Worm (Caenorhabditis elegans) whole organism, L4/young adult: ENCODE results near the gene C40H5.2.

Experiments used
- W03F9.2 ChIP-seq: fragments of 150-350 bp; optimal IDR thresholded peaks from 2 replicates; lab custom pipeline; 2014; ENCODE audit warnings: missing biosample characterization, missing genetic modification characterization
- dao-5 ChIP-seq: sonication (generic microtip); optimal IDR thresholded peaks from 2 replicates; lab custom pipeline; 2016; ENCODE audit warnings: missing genotype, missing genetic modification characterization, moderate library complexity, missing compliant biosample characterization
- him-1 ChIP-seq: sonication (generic microtip); optimal IDR thresholded peaks from 2 replicates; lab custom pipeline; 2016; ENCODE audit warnings: missing genotype, missing genetic modification reagents, missing genetic modification characterization, missing compliant biosample characterization

The C40H5.2 gene

DNA sequence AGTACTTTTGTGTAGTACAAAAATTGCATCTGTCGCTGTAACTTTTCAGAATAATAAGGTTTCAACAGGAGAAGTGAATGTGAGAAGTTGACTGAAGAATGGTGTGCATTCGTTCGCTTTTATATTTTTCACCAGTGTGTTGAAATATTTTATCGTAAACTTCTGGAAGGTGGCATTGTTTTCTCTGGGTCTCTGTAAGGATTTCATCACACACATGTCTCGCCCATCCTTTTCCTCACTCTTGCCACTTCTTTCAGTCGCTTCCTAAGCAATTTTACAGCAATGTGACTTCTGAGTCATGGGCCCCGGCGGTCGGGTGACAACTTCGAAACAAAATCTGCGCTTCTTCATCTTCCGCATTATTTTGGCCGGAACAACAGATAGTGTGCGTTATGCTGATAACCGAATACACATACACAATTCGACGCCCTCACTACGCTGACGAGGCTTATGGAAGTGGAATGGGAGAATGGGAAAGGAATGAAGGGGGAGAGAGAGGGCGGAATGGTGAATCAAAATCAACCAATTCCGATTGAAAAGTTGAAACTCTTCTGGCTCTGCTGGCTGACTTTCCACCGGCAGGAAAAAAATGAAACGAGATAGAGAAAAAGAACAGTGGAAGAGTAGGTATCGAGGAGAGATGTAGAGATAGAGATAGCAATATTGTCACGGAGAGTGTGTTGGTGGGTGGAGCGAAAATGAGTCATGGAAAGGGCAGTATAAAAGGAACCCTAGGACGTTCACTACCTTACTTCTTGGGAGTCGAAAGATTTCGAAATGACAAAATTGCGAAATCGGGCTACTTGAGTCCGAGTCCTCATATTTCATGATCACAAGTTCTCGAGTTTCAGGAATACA, 45.7 kb downstream of the C40H5.2 start:
- no peak for TF ChIP-seq him-1 (tag; lab: Kevin White, UChicago)
- TF ChIP-seq dao-5 (tag; lab: Kevin White, UChicago), result no peak
- TF ChIP-seq W03F9.2 (tag; lab: Kevin White, UChicago), result no peak

DNA sequence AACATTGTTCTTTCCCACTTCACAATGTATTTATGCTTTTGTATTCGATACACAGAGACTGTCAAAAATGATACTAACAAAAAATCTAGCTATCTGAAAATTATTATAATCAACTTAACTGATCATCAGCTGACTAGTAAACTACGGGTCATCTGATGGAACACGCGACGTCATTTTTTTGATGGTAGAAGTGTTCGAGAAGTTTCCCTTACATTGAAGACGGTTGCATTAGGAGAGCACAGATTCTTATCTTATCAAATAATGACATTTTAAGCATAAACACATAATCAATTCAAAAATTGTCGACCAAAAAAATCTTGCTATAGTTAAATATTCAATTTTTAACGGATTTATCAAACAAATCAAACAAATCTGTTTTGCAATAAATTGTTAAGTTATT, 46.9 kb downstream of the C40H5.2 start:
- no peak for TF ChIP-seq W03F9.2 (tag; lab: Kevin White, UChicago)
- TF ChIP-seq him-1 (tag; lab: Kevin White, UChicago), result no peak
- TF ChIP-seq dao-5 (tag; lab: Kevin White, UChicago), result no peak

DNA sequence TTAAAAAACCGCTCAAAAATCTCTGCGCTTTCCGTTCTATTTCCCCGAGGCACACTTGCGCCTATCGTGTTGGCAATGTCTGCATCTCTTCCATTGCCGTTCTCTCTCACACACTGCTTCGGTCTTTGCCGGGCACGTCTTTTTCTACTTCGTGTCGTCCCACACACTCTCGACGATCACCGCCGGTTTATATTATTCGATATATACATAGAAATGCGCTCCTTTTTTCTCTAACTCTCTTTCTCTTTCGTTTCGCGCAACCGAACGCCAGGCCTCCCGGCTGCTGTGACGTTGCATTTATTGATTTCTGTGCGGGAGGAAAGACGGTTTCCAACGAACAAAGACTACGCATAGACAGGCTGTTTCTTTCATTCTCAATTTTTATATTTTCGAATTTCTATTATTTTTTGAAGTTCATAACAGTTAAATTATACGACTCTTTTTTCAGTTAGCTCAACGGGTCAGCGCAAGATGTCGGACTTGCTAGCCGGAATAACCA, 52.2 kb downstream of the C40H5.2 start, which contains the start of gene rsd-3:
Gene rsd-3, plus strand, starts transcription at position 449 of the 499 bp plus-strand sequence.
- TF ChIP-seq W03F9.2 (tag; lab: Kevin White, UChicago) (no peak), dao-5 (tag; lab: Kevin White, UChicago) (no peak), him-1 (tag; lab: Kevin White, UChicago) (no peak)

DNA sequence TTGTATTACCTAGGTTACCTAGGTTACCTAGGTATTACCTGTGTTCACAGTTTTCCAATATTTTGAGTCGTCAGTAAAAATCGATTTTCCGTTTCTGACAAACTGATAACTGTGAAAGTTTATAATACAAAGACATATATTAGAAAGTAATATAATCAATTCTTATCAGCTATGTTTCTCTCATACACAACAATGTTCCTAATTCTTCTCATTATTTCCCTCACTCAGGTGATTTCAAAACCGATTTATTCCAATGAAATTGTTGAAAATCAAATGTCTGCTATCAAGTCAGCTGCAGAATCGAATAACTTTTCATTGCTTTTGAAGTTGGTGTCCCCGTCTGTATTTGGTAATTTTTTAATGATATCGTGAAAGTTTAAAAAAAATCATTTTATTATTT, 58.2 kb downstream of the C40H5.2 start, which contains the start of gene C34E11.4:
Gene C34E11.4, plus strand, starts transcription at position 154 of the 400 bp plus-strand sequence.
- TF ChIP-seq dao-5 (tag; lab: Kevin White, UChicago) (no peak), him-1 (tag; lab: Kevin White, UChicago) (no peak), W03F9.2 (tag; lab: Kevin White, UChicago) (no peak)

DNA sequence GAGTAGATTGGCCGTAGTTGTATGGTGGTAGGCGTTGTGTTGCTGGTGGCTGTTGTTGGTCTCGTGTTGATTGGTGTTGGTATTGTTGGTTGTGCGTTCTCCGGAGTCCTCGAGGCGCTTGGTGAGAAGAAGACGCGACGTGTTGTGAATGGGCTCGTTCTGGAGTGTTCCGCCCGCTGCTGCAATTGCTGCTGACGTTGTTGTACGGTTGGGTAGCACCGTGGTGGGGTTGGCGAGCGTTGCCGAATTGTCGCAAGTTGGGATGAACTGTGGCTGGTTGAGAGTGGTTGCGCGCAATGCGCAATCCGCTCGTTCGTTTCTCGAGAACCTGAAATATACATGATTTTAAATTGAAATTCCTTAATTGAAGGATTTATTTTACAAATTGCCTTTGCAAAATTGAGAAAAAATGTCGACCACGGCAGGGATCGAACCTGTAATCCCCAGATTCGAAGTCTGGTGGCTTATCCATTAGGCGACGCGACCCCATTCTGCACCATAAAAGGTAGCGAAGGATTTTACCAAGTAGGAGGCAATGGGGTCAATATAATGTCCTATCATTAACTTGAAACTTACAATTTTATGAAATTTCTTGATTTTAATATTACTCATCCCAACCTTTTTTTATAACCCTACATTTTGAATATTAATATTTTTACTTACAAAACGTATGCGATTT, 60.4 kb downstream of the C40H5.2 start:
- no peak for TF ChIP-seq him-1 (tag; lab: Kevin White, UChicago)
- TF ChIP-seq dao-5 (tag; lab: Kevin White, UChicago), result no peak
- TF ChIP-seq W03F9.2 (tag; lab: Kevin White, UChicago), result no peak
